Worm (Caenorhabditis elegans) whole organism, early embryonic: ENCODE results near the gene W06D11.3.

ENCODE experiments used
- aly-1 ChIP-seq: sonication (generic microtip); optimal IDR thresholded peaks from 2 replicates; lab custom pipeline; 2016; ENCODE audit warnings: missing genetic modification characterization, missing compliant biosample characterization
- ama-1 ChIP-seq: fragments of 150-350 bp; optimal IDR thresholded peaks from 2 replicates; lab custom pipeline; 2014
- ets-7 ChIP-seq: sonication (generic microtip); optimal IDR thresholded peaks from 2 replicates; lab custom pipeline; 2016; ENCODE audit warnings: missing genotype, missing genetic modification characterization, missing compliant biosample characterization
- flt-1 ChIP-seq: fragments of 200-800 bp; sonication (Bioruptor generic); IDR thresholded peaks from 2 replicates; pipeline ENCODE4 v1.3.6; 2022; ENCODE audit warnings: missing genetic modification characterization, missing compliant biosample characterization
- hmbx-1 ChIP-seq: sonication (generic microtip); optimal IDR thresholded peaks from 2 replicates; lab custom pipeline; 2016; ENCODE audit warnings: mild to moderate bottlenecking, missing genetic modification characterization, missing compliant biosample characterization
- hmg-4 ChIP-seq: fragments of 200-800 bp; sonication (Bioruptor generic); optimal IDR thresholded peaks from 2 replicates; lab custom pipeline; 2018; ENCODE audit warnings: mild to moderate bottlenecking, missing genetic modification characterization, missing compliant biosample characterization
- pes-1 ChIP-seq: fragments of 200-800 bp; sonication (Bioruptor generic); IDR thresholded peaks from 2 replicates; pipeline ENCODE4 v1.3.6; 2022; ENCODE audit warnings: missing genetic modification reagents, missing genetic modification characterization, missing compliant biosample characterization
- sea-1 ChIP-seq: fragments of 200-800 bp; sonication (Bioruptor generic); conservative IDR thresholded peaks from 2 replicates; pipeline ENCODE4 v1.3.6; 2022; ENCODE audit warnings: missing genetic modification characterization, missing compliant biosample characterization
- tbx-37 ChIP-seq: fragments of 200-800 bp; sonication (Bioruptor generic); conservative IDR thresholded peaks from 2 replicates; pipeline ENCODE4 v1.3.6; 2022; ENCODE audit warnings: missing genetic modification reagents, missing genetic modification characterization, missing compliant biosample characterization
- tra-4 ChIP-seq: sonication (generic microtip); optimal IDR thresholded peaks from 2 replicates; lab custom pipeline; 2017; ENCODE audit warnings: missing genetic modification characterization, missing compliant biosample characterization

- TF ChIP-seq ets-7 (tag; lab: Kevin White, UChicago) (no peak), tbx-37 (GFP tag; lab: Robert Waterston, UW) (no peak), aly-1 (tag; lab: Kevin White, UChicago) (no peak), hmbx-1 (tag; lab: Kevin White, UChicago) (no peak), hmg-4 (GFP tag; lab: Kevin White, UChicago) (no peak), ama-1 (lab: Kevin White, UChicago) (no peak), tra-4 (no peak), pes-1 (GFP tag; lab: Robert Waterston, UW) (no peak), flt-1 (no peak), sea-1 (GFP tag; lab: Robert Waterston, UW) (no peak)
Measured at ce11 chrX:12341338-12341737, 42.9 kb downstream of the W06D11.3 start, which contains the start of gene zig-2.
